Worm (Caenorhabditis elegans) whole organism, L3 larva: ENCODE data around the gene nlp-41.

ENCODE experiments used
- ZK546.5 ChIP-seq: sonication (generic microtip); optimal IDR thresholded peaks from 2 replicates; lab custom pipeline; 2017; ENCODE audit warnings: missing biosample characterization, missing genetic modification characterization
- ama-1 ChIP-seq: fragments of 150-350 bp; optimal IDR thresholded peaks from 2 replicates; lab custom pipeline; 2018
- ceh-16 ChIP-seq: sonication (generic microtip); optimal IDR thresholded peaks from 2 replicates; lab custom pipeline; 2017; ENCODE audit warnings: missing biosample characterization, missing genetic modification characterization
- ceh-82 ChIP-seq: fragments of 150-350 bp; optimal IDR thresholded peaks from 2 replicates; lab custom pipeline; 2014; ENCODE audit warnings: missing biosample characterization, missing genetic modification characterization
- ceh-9 ChIP-seq: sonication (generic microtip); optimal IDR thresholded peaks from 2 replicates; lab custom pipeline; 2018; ENCODE audit warnings: missing biosample characterization, missing genetic modification characterization
- egl-5 ChIP-seq: fragments of 150-350 bp; optimal IDR thresholded peaks from 2 replicates; lab custom pipeline; 2017; ENCODE audit warnings: missing biosample characterization, missing genetic modification reagents, missing genetic modification characterization, inconsistent platforms
- elt-1 ChIP-seq: fragments of 150-350 bp; optimal IDR thresholded peaks from 2 replicates; lab custom pipeline; 2014; ENCODE audit warnings: missing biosample characterization, missing genetic modification characterization
- elt-2 ChIP-seq: sonication (generic microtip); optimal IDR thresholded peaks from 2 replicates; lab custom pipeline; 2016; ENCODE audit warnings: missing genetic modification reagents, mild to moderate bottlenecking, missing genetic modification characterization, missing compliant biosample characterization
- elt-3 ChIP-seq, 3 experiments: fragments of 150-350 bp in 1 of 3; sonication (generic microtip) in 2 of 3; optimal IDR thresholded peaks; 2 replicates in 2 of 3; 4 replicates in 1 of 3; lab custom pipeline; 2014 to 2017; ENCODE audit warnings: missing biosample characterization in 3 of 3, missing genetic modification characterization in 3 of 3
- eor-1 ChIP-seq, 2 experiments: fragments of 150-350 bp; optimal IDR thresholded peaks; 2 replicates each; lab custom pipeline; 2014 to 2018; ENCODE audit warnings: missing biosample characterization in 2 of 2, missing genetic modification characterization in 2 of 2
- fkh-2 ChIP-seq: fragments of 150-350 bp; optimal IDR thresholded peaks from 2 replicates; lab custom pipeline; 2014; ENCODE audit warnings: missing biosample characterization, missing genetic modification reagents, missing genetic modification characterization
- fos-1 ChIP-seq: fragments of 150-350 bp; optimal IDR thresholded peaks from 2 replicates; lab custom pipeline; 2014; ENCODE audit warnings: missing biosample characterization, missing genetic modification characterization
- hmg-11 ChIP-seq: sonication (generic microtip); optimal IDR thresholded peaks from 2 replicates; lab custom pipeline; 2016; ENCODE audit warnings: missing genetic modification characterization, missing compliant biosample characterization
- lin-15B ChIP-seq: fragments of 150-350 bp; optimal IDR thresholded peaks from 2 replicates; lab custom pipeline; 2014; ENCODE audit warnings: missing biosample characterization, missing genetic modification characterization
- lsy-12 ChIP-seq: sonication (generic microtip); optimal IDR thresholded peaks from 2 replicates; lab custom pipeline; 2016; ENCODE audit warnings: mild to moderate bottlenecking, missing genetic modification characterization, missing compliant biosample characterization
- mdl-1 ChIP-seq: fragments of 150-350 bp; optimal IDR thresholded peaks from 2 replicates; lab custom pipeline; 2014; ENCODE audit warnings: missing biosample characterization, missing genetic modification characterization
- mml-1 ChIP-seq: fragments of 150-350 bp; sonication (generic microtip); optimal IDR thresholded peaks from 3 replicates; lab custom pipeline; 2014; ENCODE audit warnings: missing biosample characterization, missing genetic modification characterization
- nhr-11 ChIP-seq: fragments of 150-350 bp; optimal IDR thresholded peaks from 2 replicates; lab custom pipeline; 2014; ENCODE audit warnings: missing biosample characterization, missing genetic modification characterization
- nhr-12 ChIP-seq: fragments of 150-350 bp; optimal IDR thresholded peaks from 2 replicates; lab custom pipeline; 2014; ENCODE audit warnings: missing biosample characterization, missing genetic modification characterization
- nhr-23 ChIP-seq: fragments of 150-350 bp; optimal IDR thresholded peaks from 2 replicates; lab custom pipeline; 2014; ENCODE audit warnings: missing biosample characterization, missing genetic modification reagents, missing genetic modification characterization
- nhr-237 ChIP-seq: fragments of 150-350 bp; optimal IDR thresholded peaks from 2 replicates; lab custom pipeline; 2014; ENCODE audit warnings: missing biosample characterization, missing genetic modification characterization
- nhr-25 ChIP-seq: sonication (generic microtip); optimal IDR thresholded peaks from 2 replicates; lab custom pipeline; 2017; ENCODE audit warnings: missing biosample characterization, missing genetic modification characterization
- nhr-28 ChIP-seq: fragments of 150-350 bp; optimal IDR thresholded peaks from 2 replicates; lab custom pipeline; 2014; ENCODE audit warnings: missing biosample characterization, missing genetic modification characterization
- nhr-43 ChIP-seq: sonication (generic microtip); optimal IDR thresholded peaks from 2 replicates; lab custom pipeline; 2016; ENCODE audit warnings: mild to moderate bottlenecking, missing genetic modification characterization, missing compliant biosample characterization; ENCODE audit not compliant: poor library complexity, severe bottlenecking
- nhr-76 ChIP-seq: fragments of 150-350 bp; sonication (generic microtip); optimal IDR thresholded peaks from 5 replicates; lab custom pipeline; 2014; ENCODE audit warnings: missing biosample characterization, missing genetic modification characterization
- pha-4 ChIP-seq: fragments of 150-350 bp; optimal IDR thresholded peaks from 2 replicates; lab custom pipeline; 2014; ENCODE audit warnings: missing biosample characterization, missing genetic modification reagents, missing genetic modification characterization
- pqm-1 ChIP-seq: fragments of 150-350 bp; optimal IDR thresholded peaks from 2 replicates; lab custom pipeline; 2017; ENCODE audit warnings: missing biosample characterization, missing genetic modification characterization, inconsistent platforms
- sea-2 ChIP-seq: fragments of 150-350 bp; sonication (generic microtip); optimal IDR thresholded peaks from 4 replicates; lab custom pipeline; 2014; ENCODE audit warnings: missing biosample characterization, missing genetic modification reagents, missing genetic modification characterization
- skn-1 ChIP-seq: fragments of 150-350 bp; optimal IDR thresholded peaks from 2 replicates; lab custom pipeline; 2014; ENCODE audit warnings: missing biosample characterization, missing genetic modification characterization
- snpc-4 ChIP-seq: fragments of 150-350 bp; optimal IDR thresholded peaks from 2 replicates; lab custom pipeline; 2014; ENCODE audit warnings: missing biosample characterization, missing genetic modification characterization
- unc-62 ChIP-seq: fragments of 150-350 bp; sonication (generic microtip); optimal IDR thresholded peaks from 4 replicates; lab custom pipeline; 2014; ENCODE audit warnings: missing biosample characterization, missing genetic modification reagents, missing genetic modification characterization
- ztf-11 ChIP-seq: fragments of 150-350 bp; optimal IDR thresholded peaks from 2 replicates; lab custom pipeline; 2014; ENCODE audit warnings: missing biosample characterization, missing genetic modification characterization
- ztf-4 ChIP-seq: fragments of 150-350 bp; optimal IDR thresholded peaks from 2 replicates; lab custom pipeline; 2014; ENCODE audit warnings: missing biosample characterization, missing genetic modification characterization

nlp-41 gene

DNA sequence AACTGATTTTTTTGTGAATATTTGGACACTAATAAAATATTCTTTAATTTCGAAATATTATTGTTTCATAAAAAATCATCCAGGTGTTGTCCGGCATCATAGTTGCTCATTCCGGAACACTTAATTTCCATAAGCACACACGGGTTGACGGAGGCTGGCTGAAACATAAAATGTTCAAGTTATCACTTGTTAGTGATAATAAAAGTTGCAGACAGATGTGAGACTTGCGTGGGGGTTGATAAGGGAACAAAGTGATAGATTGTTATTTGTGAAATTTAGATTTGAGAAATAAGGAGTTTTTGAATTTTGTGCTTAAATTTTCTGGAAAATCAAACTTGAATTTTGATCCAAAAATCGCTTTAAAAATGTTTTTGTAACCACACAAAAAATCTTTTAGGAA lies 40.6 kb upstream of the nlp-41 start:
- TF ChIP-seq nhr-11 (tag; lab: Kevin White, UChicago), result no peak
- TF ChIP-seq elt-2 (tag; lab: Kevin White, UChicago), result peak; percentile 54

DNA sequence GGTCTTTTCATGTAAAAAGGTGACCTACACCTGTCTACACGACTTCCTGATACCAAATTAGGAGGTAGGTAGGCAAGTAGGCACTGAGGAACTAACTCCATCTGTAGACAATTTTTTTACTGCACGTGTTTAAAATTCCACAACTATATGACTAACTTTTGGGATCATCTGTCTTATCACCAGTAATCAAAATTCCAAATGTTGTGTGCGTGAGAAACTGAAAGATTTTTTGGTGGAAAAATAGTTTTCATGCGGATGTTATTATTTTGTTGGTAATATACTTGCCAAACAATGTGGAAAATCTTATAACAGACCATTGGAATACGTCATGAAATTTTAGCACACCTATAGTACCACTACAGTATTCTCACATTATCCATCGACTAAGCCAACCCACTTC lies 39.5 kb upstream of the nlp-41 start, which contains the start of gene K10H10.13:
Gene K10H10.13, minus strand, starts transcription at position 101 of the 400 bp plus-strand sequence.
- no peak for TF ChIP-seq nhr-12 (tag; lab: Kevin White, UChicago)

DNA sequence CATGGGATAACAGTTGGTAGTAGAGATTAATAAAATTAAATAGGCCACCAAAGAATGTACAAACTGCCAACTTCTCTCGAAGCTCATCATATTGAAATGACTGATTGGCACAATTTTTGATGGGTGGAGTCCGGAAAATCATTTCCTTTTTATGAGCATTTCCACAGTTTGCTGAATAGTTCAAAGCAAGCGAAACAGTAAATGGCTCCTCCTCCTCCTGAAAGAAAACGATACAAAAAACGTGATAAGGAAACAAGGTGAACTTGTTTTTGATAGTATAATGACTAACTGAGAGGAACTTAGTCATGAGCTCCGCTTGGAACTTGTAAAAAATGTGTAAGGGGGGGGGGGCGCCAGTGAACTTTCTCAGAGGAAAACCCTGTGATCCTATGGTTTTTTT lies 35.7 kb upstream of the nlp-41 start, which contains the start of gene K10H10.9:
Gene K10H10.9, minus strand, starts transcription at position 101 of the 400 bp plus-strand sequence.
- TF ChIP-seq nhr-28 (tag; lab: Kevin White, UChicago) (no peak), lin-15B (tag; lab: Kevin White, UChicago) (no peak), nhr-43 (tag; lab: Kevin White, UChicago) (no peak), pha-4 (tag; lab: Kevin White, UChicago) (no peak), lsy-12 (tag; lab: Kevin White, UChicago) (no peak), egl-5 (tag; lab: Kevin White, UChicago) (no peak), pqm-1 (tag; lab: Kevin White, UChicago) (no peak), unc-62 (GFP tag; lab: Kevin White, UChicago) (no peak), mdl-1 (tag; lab: Kevin White, UChicago) (no peak), ztf-11 (tag; lab: Kevin White, UChicago) (no peak), ceh-82 (no peak), elt-3 (tag; optimal IDR thresholded peaks at IDR 0.05; lab: Kevin White, UChicago) (no peak), nhr-25 (tag; lab: Kevin White, UChicago) (no peak), nhr-23 (tag; lab: Kevin White, UChicago) (no peak), fkh-2 (tag; lab: Kevin White, UChicago) (no peak), mml-1 (no peak), ceh-9 (no peak)

DNA sequence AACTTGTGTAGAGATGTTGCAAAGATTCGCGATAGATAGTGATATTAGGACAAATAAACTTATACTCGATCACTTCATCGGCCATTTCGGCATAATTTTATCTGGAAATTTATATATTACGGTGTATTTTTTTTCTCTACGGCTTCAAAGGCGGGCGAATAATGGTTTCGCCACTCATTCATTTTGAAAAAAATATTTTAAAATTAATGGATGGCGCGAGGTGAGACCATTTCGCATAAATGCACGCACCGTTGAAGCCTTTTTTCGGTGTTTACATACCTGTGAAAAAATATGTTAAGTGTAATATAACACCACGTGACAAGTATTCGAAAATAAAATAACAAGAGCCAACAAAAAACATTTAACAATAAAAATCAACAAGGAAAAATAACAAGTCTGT lies 28.7 kb upstream of the nlp-41 start, which contains the start of gene btb-19:
Gene btb-19, minus strand, starts transcription at position 101 of the 400 bp plus-strand sequence.
- no peak for TF ChIP-seq elt-2 (tag; lab: Kevin White, UChicago)
- TF ChIP-seq skn-1 (tag; lab: Kevin White, UChicago), result no peak
- no peak for TF ChIP-seq ztf-11 (tag; lab: Kevin White, UChicago)
- TF ChIP-seq snpc-4 (tag; lab: Kevin White, UChicago), result no peak
- no peak for TF ChIP-seq ztf-4 (tag; lab: Kevin White, UChicago)
- no peak for TF ChIP-seq nhr-43 (tag; lab: Kevin White, UChicago)
- TF ChIP-seq elt-1 (tag; lab: Kevin White, UChicago), result no peak
- TF ChIP-seq fkh-2 (tag; lab: Kevin White, UChicago), result no peak
- no peak for TF ChIP-seq lin-15B (tag; lab: Kevin White, UChicago)
- TF ChIP-seq mdl-1 (tag; lab: Kevin White, UChicago), result no peak
- TF ChIP-seq elt-3 (tag; optimal IDR thresholded peaks at IDR 0.05; lab: Kevin White, UChicago), result no peak
- no peak for TF ChIP-seq mml-1
- no peak for TF ChIP-seq ceh-16 (tag; lab: Kevin White, UChicago)
- TF ChIP-seq hmg-11, result no peak
- TF ChIP-seq egl-5 (tag; lab: Kevin White, UChicago), result no peak
- TF ChIP-seq nhr-76 (tag; lab: Kevin White, UChicago), result no peak
- TF ChIP-seq nhr-237 (tag; lab: Kevin White, UChicago), result no peak

DNA sequence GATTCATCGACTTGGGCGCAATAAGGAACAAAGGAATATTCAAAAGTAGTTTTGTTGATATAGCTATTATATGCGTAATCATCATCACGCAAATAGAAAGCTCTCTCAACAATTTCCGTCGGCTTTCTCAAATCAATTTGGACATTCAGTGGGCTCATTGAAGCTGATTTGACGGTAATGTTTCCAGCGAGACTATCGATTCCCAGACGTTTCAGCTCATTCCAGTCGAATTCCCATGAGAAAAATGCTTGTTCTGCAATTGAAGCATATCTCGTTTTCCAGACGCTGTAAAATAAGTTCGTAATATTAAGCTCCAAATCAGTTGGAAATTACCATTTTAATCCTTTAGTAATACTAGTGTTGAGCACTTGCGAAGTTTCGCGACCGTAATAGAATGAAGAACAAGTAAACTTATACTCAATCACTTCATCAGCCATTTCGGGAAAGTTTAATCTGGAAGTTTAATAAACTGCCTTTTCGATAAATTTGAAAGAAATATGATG lies 27.6 kb upstream of the nlp-41 start, which contains the start of gene btb-20:
Gene btb-20, minus strand, starts transcription at position 453 of the 503 bp plus-strand sequence.
- no peak for TF ChIP-seq ama-1 (lab: Kevin White, UChicago)
- no peak for TF ChIP-seq egl-5 (tag; lab: Kevin White, UChicago)
- TF ChIP-seq nhr-23 (tag; lab: Kevin White, UChicago), result no peak
- TF ChIP-seq pqm-1 (tag; lab: Kevin White, UChicago), result no peak
- no peak for TF ChIP-seq ceh-16 (tag; lab: Kevin White, UChicago)
- no peak for TF ChIP-seq ZK546.5
- no peak for TF ChIP-seq snpc-4 (tag; lab: Kevin White, UChicago)
- no peak for TF ChIP-seq nhr-76 (tag; lab: Kevin White, UChicago)
- no peak for TF ChIP-seq unc-62 (GFP tag; lab: Kevin White, UChicago)
- no peak for TF ChIP-seq sea-2 (GFP tag; lab: Kevin White, UChicago)
- no peak for TF ChIP-seq lsy-12 (tag; lab: Kevin White, UChicago)
- no peak for TF ChIP-seq eor-1 (tag; optimal IDR thresholded peaks at IDR 0.05; lab: Kevin White, UChicago)
- no peak for TF ChIP-seq nhr-43 (tag; lab: Kevin White, UChicago)
- no peak for TF ChIP-seq fos-1 (tag; lab: Kevin White, UChicago)
- no peak for TF ChIP-seq hmg-11
